Fruit fly (Drosophila melanogaster) whole organism, embryonic: ENCODE results near the gene witty.

Experiments used
- Aef1 ChIP-seq: fragments of 200-800 bp; sonication (Bioruptor generic); IDR thresholded peaks from 3 replicates; pipeline ENCODE4 v1.3.6; 2022; ENCODE audit warnings: missing biosample characterization, missing genetic modification characterization
- BEAF-32 ChIP-seq: fragments of 200-800 bp; sonication (Bioruptor generic); optimal IDR thresholded peaks from 3 replicates; lab custom pipeline; 2017; ENCODE audit warnings: missing biosample characterization, missing genetic modification characterization, mild to moderate bottlenecking, moderate library complexity, missing genetic modification reagents
- CG10431 ChIP-seq: fragments of 200-800 bp; sonication (Bioruptor generic); optimal IDR thresholded peaks from 3 replicates; lab custom pipeline; 2018; ENCODE audit warnings: missing biosample characterization, mild to moderate bottlenecking, missing genetic modification characterization
- CG12219 ChIP-seq: fragments of 200-800 bp; sonication (Bioruptor generic); optimal IDR thresholded peaks from 3 replicates; lab custom pipeline; 2018; ENCODE audit warnings: missing biosample characterization, mild to moderate bottlenecking, missing genetic modification characterization
- CG12391 ChIP-seq: fragments of 200-800 bp; sonication (Bioruptor generic); optimal IDR thresholded peaks from 3 replicates; lab custom pipeline; 2018; ENCODE audit warnings: missing biosample characterization, mild to moderate bottlenecking, missing genetic modification characterization, moderate library complexity
- CG15011 ChIP-seq: fragments of 200-800 bp; sonication (Bioruptor generic); optimal IDR thresholded peaks from 3 replicates; lab custom pipeline; 2018; ENCODE audit warnings: missing biosample characterization, mild to moderate bottlenecking, missing genetic modification characterization
- CG17802 ChIP-seq: fragments of 200-800 bp; sonication (Bioruptor generic); optimal IDR thresholded peaks from 2 replicates; lab custom pipeline; 2018; ENCODE audit warnings: missing biosample characterization, mild to moderate bottlenecking, missing genetic modification characterization, moderate library complexity
- CG1792 ChIP-seq: fragments of 200-800 bp; sonication (Bioruptor generic); optimal IDR thresholded peaks from 2 replicates; lab custom pipeline; 2016; ENCODE audit warnings: missing biosample characterization, missing genetic modification characterization
- CG18599 ChIP-seq: fragments of 200-800 bp; sonication (Bioruptor generic); optimal IDR thresholded peaks from 3 replicates; lab custom pipeline; 2017; ENCODE audit warnings: missing biosample characterization, missing genetic modification characterization, mild to moderate bottlenecking, moderate library complexity, missing genetic modification reagents
- CG2889 ChIP-seq: fragments of 200-800 bp; sonication (Bioruptor generic); IDR thresholded peaks from 3 replicates; pipeline ENCODE4 v1.3.6; 2022; ENCODE audit warnings: missing biosample characterization, missing genetic modification characterization
- CG32532 ChIP-seq: fragments of 200-800 bp; sonication (Bioruptor generic); IDR thresholded peaks from 2 replicates; pipeline ENCODE4 v1.3.6; 2022; ENCODE audit warnings: missing biosample characterization, missing genetic modification characterization
- CG33213 ChIP-seq: fragments of 200-800 bp; sonication (Bioruptor generic); optimal IDR thresholded peaks from 3 replicates; lab custom pipeline; 2016; ENCODE audit warnings: missing biosample characterization, missing genetic modification characterization
- CG6272 ChIP-seq: fragments of 200-800 bp; sonication (Bioruptor generic); IDR thresholded peaks from 2 replicates; pipeline ENCODE4 v1.3.6; 2022; ENCODE audit warnings: missing biosample characterization, missing genetic modification characterization
- CG6813 ChIP-seq: fragments of 200-800 bp; sonication (Bioruptor generic); optimal IDR thresholded peaks from 2 replicates; lab custom pipeline; 2017; ENCODE audit warnings: missing biosample characterization, missing genetic modification characterization, mild to moderate bottlenecking, moderate library complexity, missing genetic modification reagents
- CG7357 ChIP-seq: fragments of 200-800 bp; sonication (Bioruptor generic); IDR thresholded peaks from 3 replicates; pipeline ENCODE4 v1.3.6; 2022; ENCODE audit warnings: missing biosample characterization, missing genetic modification characterization
- CG7372 ChIP-seq: fragments of 200-800 bp; sonication (Bioruptor generic); IDR thresholded peaks from 2 replicates; pipeline ENCODE4 v1.3.6; 2022; ENCODE audit warnings: missing biosample characterization, missing genetic modification characterization
- CG7556 ChIP-seq: fragments of 200-800 bp; sonication (Bioruptor generic); optimal IDR thresholded peaks from 2 replicates; lab custom pipeline; 2017; ENCODE audit warnings: missing biosample characterization, mild to moderate bottlenecking, missing genetic modification characterization
- CG7987 ChIP-seq: fragments of 200-800 bp; sonication (Bioruptor generic); optimal IDR thresholded peaks from 2 replicates; lab custom pipeline; 2018; ENCODE audit warnings: missing biosample characterization, mild to moderate bottlenecking, missing genetic modification characterization, moderate library complexity
- CoRest ChIP-seq: fragments of 200-800 bp; sonication (Bioruptor generic); optimal IDR thresholded peaks from 3 replicates; lab custom pipeline; 2018; ENCODE audit warnings: missing biosample characterization, mild to moderate bottlenecking, missing genetic modification characterization, moderate library complexity
- E2f2 ChIP-seq: fragments of 200-800 bp; sonication (Bioruptor generic); IDR thresholded peaks from 2 replicates; pipeline ENCODE4 v1.3.6; 2022; ENCODE audit warnings: missing biosample characterization, missing genetic modification characterization
- HLHmδ ChIP-seq: fragments of 200-800 bp; sonication (Bioruptor generic); optimal IDR thresholded peaks from 2 replicates; lab custom pipeline; 2018; ENCODE audit warnings: missing biosample characterization, mild to moderate bottlenecking, missing genetic modification characterization, moderate library complexity
- HmgZ ChIP-seq: fragments of 200-800 bp; sonication (Bioruptor generic); optimal IDR thresholded peaks from 2 replicates; lab custom pipeline; 2018; ENCODE audit warnings: missing biosample characterization, mild to moderate bottlenecking, missing genetic modification characterization
- Jarid2 ChIP-seq: fragments of 200-800 bp; sonication (Bioruptor generic); optimal IDR thresholded peaks from 3 replicates; lab custom pipeline; 2017; ENCODE audit warnings: mild to moderate bottlenecking, missing biosample characterization, missing genetic modification reagents, missing genetic modification characterization
- NK7.1 ChIP-seq: fragments of 200-800 bp; sonication (Bioruptor generic); optimal IDR thresholded peaks from 3 replicates; lab custom pipeline; 2016; ENCODE audit warnings: missing biosample characterization, missing genetic modification characterization
- Neu2 ChIP-seq: fragments of 200-800 bp; sonication (Bioruptor generic); optimal IDR thresholded peaks from 3 replicates; lab custom pipeline; 2016; ENCODE audit warnings: missing biosample characterization, missing genetic modification characterization, borderline replicate concordance
- Nf-YB ChIP-seq: fragments of 200-800 bp; sonication (Bioruptor generic); optimal IDR thresholded peaks from 3 replicates; lab custom pipeline; 2019; ENCODE audit warnings: missing biosample characterization, mild to moderate bottlenecking, missing genetic modification characterization, moderate library complexity
- Sin3A ChIP-seq: fragments of >200 bp; optimal IDR thresholded peaks from 2 replicates; lab custom pipeline; 2018
- ato ChIP-seq: fragments of 200-800 bp; sonication (Bioruptor generic); IDR thresholded peaks from 2 replicates; pipeline ENCODE4 v1.3.6; 2022; ENCODE audit warnings: missing biosample characterization, missing genetic modification characterization; ENCODE audit not compliant: partially characterized antibody
- bcd ChIP-seq: fragments of 200-800 bp; sonication (Bioruptor generic); optimal IDR thresholded peaks from 2 replicates; lab custom pipeline; 2017; ENCODE audit warnings: missing biosample characterization, mild to moderate bottlenecking, missing genetic modification characterization
- br ChIP-seq: fragments of >200 bp; optimal IDR thresholded peaks from 2 replicates; lab custom pipeline; 2017
- cad ChIP-seq: fragments of >200 bp; optimal IDR thresholded peaks from 2 replicates; lab custom pipeline; 2017; ENCODE audit warnings: missing biosample characterization, missing genetic modification characterization
- crol ChIP-seq: fragments of 200-800 bp; sonication (Bioruptor generic); IDR thresholded peaks from 2 replicates; pipeline ENCODE4 v1.3.6; 2022; ENCODE audit warnings: missing biosample characterization, missing genetic modification characterization
- dati ChIP-seq: fragments of 200-800 bp; sonication (Bioruptor generic); IDR thresholded peaks from 2 replicates; pipeline ENCODE4 v1.3.6; 2022; ENCODE audit warnings: missing biosample characterization, missing genetic modification characterization
- dimm ChIP-seq: fragments of 200-800 bp; sonication (Bioruptor generic); IDR thresholded peaks from 2 replicates; pipeline ENCODE4 v1.3.6; 2022; ENCODE audit warnings: missing biosample characterization, missing genetic modification characterization
- exex ChIP-seq: fragments of 200-800 bp; sonication (Bioruptor generic); optimal IDR thresholded peaks from 4 replicates; lab custom pipeline; 2018; ENCODE audit warnings: missing biosample characterization, mild to moderate bottlenecking, missing genetic modification characterization, moderate library complexity
- gro ChIP-seq: fragments of 200-800 bp; sonication (Bioruptor generic); optimal IDR thresholded peaks from 2 replicates; lab custom pipeline; 2016; ENCODE audit warnings: missing biosample characterization, missing genetic modification characterization
- her ChIP-seq: fragments of 200-800 bp; sonication (Bioruptor generic); optimal IDR thresholded peaks from 2 replicates; lab custom pipeline; 2016; ENCODE audit warnings: missing biosample characterization, missing genetic modification characterization
- inv ChIP-seq: fragments of 200-800 bp; sonication (Bioruptor generic); IDR thresholded peaks from 2 replicates; pipeline ENCODE4 v1.3.6; 2022; ENCODE audit warnings: missing biosample characterization, missing genetic modification characterization; ENCODE audit not compliant: partially characterized antibody
- kah ChIP-seq: fragments of 200-800 bp; sonication (Bioruptor generic); optimal IDR thresholded peaks from 2 replicates; lab custom pipeline; 2018; ENCODE audit warnings: missing biosample characterization, mild to moderate bottlenecking, missing genetic modification characterization
- klu ChIP-seq: fragments of 200-800 bp; sonication (Bioruptor generic); IDR thresholded peaks from 2 replicates; pipeline ENCODE4 v1.3.6; 2022; ENCODE audit warnings: missing biosample characterization, missing genetic modification characterization
- nmo ChIP-seq: fragments of 200-800 bp; sonication (Bioruptor generic); optimal IDR thresholded peaks from 2 replicates; lab custom pipeline; 2018; ENCODE audit warnings: missing biosample characterization, mild to moderate bottlenecking, missing genetic modification characterization, moderate library complexity
- phol ChIP-seq: fragments of 200-800 bp; sonication (Bioruptor generic); optimal IDR thresholded peaks from 3 replicates; lab custom pipeline; 2018; ENCODE audit warnings: missing biosample characterization, mild to moderate bottlenecking, missing genetic modification characterization, moderate library complexity
- schlank ChIP-seq: fragments of 200-800 bp; sonication (Bioruptor generic); optimal IDR thresholded peaks from 2 replicates; lab custom pipeline; 2018; ENCODE audit warnings: missing biosample characterization, mild to moderate bottlenecking, missing genetic modification characterization
- sens-2 ChIP-seq: fragments of 200-800 bp; sonication (Bioruptor generic); IDR thresholded peaks from 2 replicates; pipeline ENCODE4 v1.3.6; 2022; ENCODE audit warnings: missing biosample characterization, missing genetic modification characterization
- seq ChIP-seq: fragments of 200-800 bp; sonication (Bioruptor generic); IDR thresholded peaks from 2 replicates; pipeline ENCODE4 v1.3.6; 2022; ENCODE audit warnings: missing biosample characterization, missing genetic modification characterization
- sima ChIP-seq: fragments of 200-800 bp; sonication (Bioruptor generic); optimal IDR thresholded peaks from 2 replicates; lab custom pipeline; 2016; ENCODE audit warnings: missing biosample characterization, missing genetic modification characterization
- slbo ChIP-seq: fragments of 200-800 bp; sonication (Bioruptor generic); IDR thresholded peaks from 2 replicates; pipeline ENCODE4 v1.3.6; 2022; ENCODE audit warnings: missing biosample characterization, missing genetic modification characterization
- stc ChIP-seq: fragments of 200-800 bp; sonication (Bioruptor generic); IDR thresholded peaks from 2 replicates; pipeline ENCODE4 v1.3.6; 2022; ENCODE audit warnings: missing biosample characterization, missing genetic modification characterization
- vfl ChIP-seq: fragments of 200-800 bp; sonication (Bioruptor generic); optimal IDR thresholded peaks from 2 replicates; lab custom pipeline; 2016; ENCODE audit warnings: missing biosample characterization, missing genetic modification characterization
- zf30C ChIP-seq: fragments of 200-800 bp; sonication (Bioruptor generic); optimal IDR thresholded peaks from 3 replicates; lab custom pipeline; 2018; ENCODE audit warnings: missing biosample characterization, mild to moderate bottlenecking, missing genetic modification characterization

witty gene

dm6 chr2L:8362273-8362954 is 24.3 kb downstream of the witty start, which contains the start of gene CG7627 (continued):
- TF ChIP-seq Jarid2: peak; percentile 65
- TF ChIP-seq slbo: peak; percentile 87
- TF ChIP-seq E2f2 (GFP tag; lab: Robert Waterston, UW): no peak
- TF ChIP-seq Nf-YB (GFP tag; lab: Kevin White, UChicago): peak; percentile 26
- TF ChIP-seq Aef1 (GFP tag; lab: Robert Waterston, UW): peak; percentile 75
- peak; percentile 71 for TF ChIP-seq seq (GFP tag; lab: Robert Waterston, UW)
- peak; percentile 63 for TF ChIP-seq NK7.1 (GFP tag; lab: Kevin White, UChicago)
- TF ChIP-seq her: peak; percentile 70
- TF ChIP-seq CG7357 (GFP tag; lab: Robert Waterston, UW): peak; percentile 73; the same call in 2 of the 3 replicates
- TF ChIP-seq CG6272 (GFP tag; lab: Robert Waterston, UW): peak; percentile 58
- TF ChIP-seq CG2889 (GFP tag; lab: Robert Waterston, UW): peak; percentile 50; the same call in 1 of the 3 replicates
- TF ChIP-seq CG32532: peak; percentile 88
- peak; percentile 85 for TF ChIP-seq CG7556 (GFP tag; lab: Kevin White, UChicago)
- peak; percentile 43 for TF ChIP-seq CG1792
- TF ChIP-seq Neu2 (GFP tag; lab: Kevin White, UChicago): no peak
- peak; percentile 78 for TF ChIP-seq CG6813 (GFP tag; lab: Kevin White, UChicago)
- TF ChIP-seq zf30C: no peak
- peak; percentile 38 for TF ChIP-seq CG7987 (GFP tag; lab: Kevin White, UChicago)
- no peak for TF ChIP-seq HLHmδ (GFP tag; lab: Kevin White, UChicago)
- TF ChIP-seq Sin3A (lab: Kevin White, UChicago): no peak
- peak; percentile 34 for TF ChIP-seq CG17802 (tag; lab: Kevin White, UChicago)
- no peak for TF ChIP-seq cad (GFP tag; lab: Kevin White, UChicago)
- TF ChIP-seq ato (GFP tag; lab: Robert Waterston, UW): no peak
- peak; percentile 25; the same call in 1 of the 2 replicates for TF ChIP-seq klu
- TF ChIP-seq sima (GFP tag; lab: Kevin White, UChicago): no peak
- no peak for TF ChIP-seq BEAF-32 (GFP tag; lab: Kevin White, UChicago)
- TF ChIP-seq phol (tag; lab: Kevin White, UChicago): peak; percentile 70
- no peak for TF ChIP-seq crol (GFP tag; lab: Robert Waterston, UW)
- peak; percentile 65 for TF ChIP-seq vfl (GFP tag; lab: Kevin White, UChicago)
- TF ChIP-seq exex (tag; lab: Kevin White, UChicago): peak; percentile 77
- peak; percentile 1 for TF ChIP-seq CG15011 (GFP tag; lab: Kevin White, UChicago)
- TF ChIP-seq nmo (GFP tag; lab: Kevin White, UChicago): peak; percentile 67
- TF ChIP-seq HmgZ (tag; lab: Kevin White, UChicago): peak; percentile 46
- peak; percentile 70; the same call in 1 of the 2 replicates for TF ChIP-seq dimm
- peak; percentile 72 for TF ChIP-seq bcd (GFP tag; lab: Kevin White, UChicago)
- peak; percentile 73 for TF ChIP-seq CG12219 (GFP tag; lab: Kevin White, UChicago)
- peak; percentile 60; the same call in 1 of the 2 replicates for TF ChIP-seq stc (GFP tag; lab: Robert Waterston, UW)
- TF ChIP-seq dati (GFP tag; lab: Robert Waterston, UW): peak; percentile 61; the same call in 1 of the 2 replicates
- TF ChIP-seq gro (GFP tag; lab: Kevin White, UChicago): peak; percentile 75
- peak; percentile 20 for TF ChIP-seq kah
- peak; percentile 94 for TF ChIP-seq CG18599
- TF ChIP-seq br: no peak
- TF ChIP-seq CoRest (tag; lab: Kevin White, UChicago): peak; percentile 68
- peak; percentile 75 for TF ChIP-seq CG7372
- peak; percentile 77 for TF ChIP-seq CG12391 (tag; lab: Kevin White, UChicago)
- peak; percentile 34 for TF ChIP-seq CG33213 (GFP tag; lab: Kevin White, UChicago)
- no peak for TF ChIP-seq CG10431
- peak; percentile 64 for TF ChIP-seq schlank (tag; lab: Kevin White, UChicago)
- no peak for TF ChIP-seq sens-2 (GFP tag; lab: Robert Waterston, UW)
- no peak for TF ChIP-seq inv (GFP tag; lab: Robert Waterston, UW)
